Worm (Caenorhabditis elegans) whole organism, L4 larva: Measurements from ENCODE around the gene eef-1A.2.

Source experiments
- F44E2.7 ChIP-seq: fragments of 200-800 bp; sonication (Bioruptor generic); IDR thresholded peaks from 2 replicates; pipeline ENCODE4 v2.1.2; 2022; ENCODE audit warnings: missing genetic modification characterization, missing compliant biosample characterization
- Y5F2A.4 ChIP-seq: fragments of 200-800 bp; sonication (Bioruptor generic); optimal IDR thresholded peaks from 2 replicates; lab custom pipeline; 2018; ENCODE audit warnings: mild to moderate bottlenecking, missing genetic modification characterization, missing compliant biosample characterization
- Y75B8A.6 ChIP-seq: fragments of 200-800 bp; sonication (Bioruptor generic); IDR thresholded peaks from 2 replicates; pipeline ENCODE4 v1.3.6; 2022; ENCODE audit warnings: missing genetic modification reagents, missing genetic modification characterization, missing compliant biosample characterization
- ZK337.2 ChIP-seq: fragments of 200-800 bp; sonication (Bioruptor generic); IDR thresholded peaks from 2 replicates; pipeline ENCODE4 v1.3.6; 2022; ENCODE audit warnings: missing genetic modification reagents, missing genetic modification characterization, missing compliant biosample characterization
- ZK546.5 ChIP-seq, 2 experiments: sonication (generic microtip); optimal IDR thresholded peaks; 2 replicates each; lab custom pipeline; 2017; ENCODE audit warnings: missing biosample characterization in 2 of 2, missing genetic modification characterization in 2 of 2
- aha-1 ChIP-seq: fragments of 150-350 bp; peaks from one replicate; lab custom pipeline; 2014; ENCODE audit warnings: missing biosample characterization, missing genetic modification characterization
- aly-2 ChIP-seq: sonication (generic microtip); optimal IDR thresholded peaks from 2 replicates; lab custom pipeline; 2018; ENCODE audit warnings: missing biosample characterization, missing genetic modification characterization
- attf-4 ChIP-seq: sonication (generic microtip); optimal IDR thresholded peaks from 3 replicates; lab custom pipeline; 2017; ENCODE audit warnings: missing biosample characterization, missing genetic modification characterization
- ceh-28 ChIP-seq: fragments of 150-350 bp; optimal IDR thresholded peaks from 2 replicates; lab custom pipeline; 2014; ENCODE audit warnings: missing biosample characterization, missing genetic modification reagents, missing genetic modification characterization
- ceh-32 ChIP-seq: sonication (generic microtip); optimal IDR thresholded peaks from 2 replicates; lab custom pipeline; 2016; ENCODE audit warnings: mild to moderate bottlenecking, missing genetic modification characterization, missing compliant biosample characterization; ENCODE audit not compliant: poor library complexity
- ceh-82 ChIP-seq: sonication (generic microtip); optimal IDR thresholded peaks from 2 replicates; lab custom pipeline; 2017; ENCODE audit warnings: missing biosample characterization, missing genetic modification characterization
- ces-1 ChIP-seq: fragments of 150-350 bp; sonication (generic microtip); optimal IDR thresholded peaks from 4 replicates; lab custom pipeline; 2014; ENCODE audit warnings: missing biosample characterization, missing genetic modification reagents, missing genetic modification characterization
- daf-12 ChIP-seq: fragments of 150-350 bp; optimal IDR thresholded peaks from 2 replicates; lab custom pipeline; 2014; ENCODE audit warnings: missing biosample characterization, missing genetic modification reagents, missing genetic modification characterization
- daf-16 ChIP-seq, 3 experiments: sonication (generic microtip); optimal IDR thresholded peaks; 2 replicates each; lab custom pipeline; 2016 to 2017; ENCODE audit warnings: missing genetic modification characterization in 3 of 3, missing genetic modification reagents in 3 of 3, mild to moderate bottlenecking in 2 of 3, missing compliant biosample characterization in 2 of 3, missing biosample characterization in 1 of 3, moderate library complexity in 1 of 3
- dmd-9 ChIP-seq: fragments of 200-800 bp; sonication (Bioruptor generic); IDR thresholded peaks from 2 replicates; pipeline ENCODE4 v1.3.6; 2022; ENCODE audit warnings: missing genetic modification reagents, missing genetic modification characterization, missing compliant biosample characterization
- duxl-1 ChIP-seq: sonication (generic microtip); optimal IDR thresholded peaks from 2 replicates; lab custom pipeline; 2016; ENCODE audit warnings: mild to moderate bottlenecking, missing genetic modification characterization, moderate library complexity, missing compliant biosample characterization; ENCODE audit not compliant: poor library complexity
- egl-27 ChIP-seq: sonication (generic microtip); optimal IDR thresholded peaks from 3 replicates; lab custom pipeline; 2017; ENCODE audit warnings: missing biosample characterization, missing genetic modification reagents, missing genetic modification characterization
- hif-1 ChIP-seq, 2 experiments: sonication (generic microtip); optimal IDR thresholded peaks; 2 replicates each; lab custom pipeline; 2016 to 2017; ENCODE audit warnings: missing compliant biosample characterization in 2 of 2, missing genetic modification characterization in 2 of 2, missing genetic modification reagents in 2 of 2, missing genotype in 2 of 2, mild to moderate bottlenecking in 1 of 2
- hlh-11 ChIP-seq: fragments of 200-800 bp; sonication (Bioruptor generic); optimal IDR thresholded peaks from 2 replicates; lab custom pipeline; 2018; ENCODE audit warnings: mild to moderate bottlenecking, missing genetic modification characterization, missing compliant biosample characterization
- hmg-1.1 ChIP-seq: fragments of 200-800 bp; sonication (Bioruptor generic); IDR thresholded peaks from 2 replicates; pipeline ENCODE4 v1.3.6; 2022; ENCODE audit warnings: missing genetic modification reagents, missing genetic modification characterization, missing compliant biosample characterization
- jun-1 ChIP-seq: fragments of 150-350 bp; optimal IDR thresholded peaks from 2 replicates; lab custom pipeline; 2014; ENCODE audit warnings: missing biosample characterization, missing genetic modification reagents, missing genetic modification characterization
- lin-1 ChIP-seq: fragments of 200-800 bp; sonication (Bioruptor generic); IDR thresholded peaks from 2 replicates; pipeline ENCODE4 v1.3.6; 2022; ENCODE audit warnings: missing genetic modification reagents, missing genetic modification characterization, missing compliant biosample characterization
- lin-13 ChIP-seq: fragments of 150-350 bp; optimal IDR thresholded peaks from 2 replicates; lab custom pipeline; 2014; ENCODE audit warnings: missing biosample characterization, missing genetic modification reagents, missing genetic modification characterization
- lin-15B ChIP-seq: fragments of 150-350 bp; sonication (generic microtip); optimal IDR thresholded peaks from 3 replicates; lab custom pipeline; 2014; ENCODE audit warnings: missing biosample characterization, missing genetic modification characterization
- lin-29 ChIP-seq: fragments of 200-800 bp; sonication (Bioruptor generic); IDR thresholded peaks from 2 replicates; pipeline ENCODE4 v1.3.6; 2022; ENCODE audit warnings: missing genetic modification reagents, missing genetic modification characterization, missing compliant biosample characterization
- lin-38 ChIP-seq: fragments of 200-800 bp; sonication (Bioruptor generic); IDR thresholded peaks from 2 replicates; pipeline ENCODE4 v1.3.6; 2022; ENCODE audit warnings: missing genetic modification reagents, missing genetic modification characterization, missing compliant biosample characterization
- lir-3 ChIP-seq: sonication (generic microtip); optimal IDR thresholded peaks from 2 replicates; lab custom pipeline; 2016; ENCODE audit warnings: mild to moderate bottlenecking, missing genetic modification characterization, missing compliant biosample characterization
- lsy-2 ChIP-seq, 2 experiments: fragments of 150-350 bp in 1 of 2; sonication (generic microtip) in 1 of 2; optimal IDR thresholded peaks; 2 replicates each; lab custom pipeline; 2014 to 2017; ENCODE audit warnings: missing biosample characterization in 2 of 2, missing genetic modification characterization in 2 of 2
- madf-9 ChIP-seq: fragments of 200-800 bp; sonication (Bioruptor generic); conservative IDR thresholded peaks from 2 replicates; pipeline ENCODE4 v1.3.6; 2022; ENCODE audit warnings: missing genetic modification reagents, missing genetic modification characterization, missing compliant biosample characterization
- mdl-1 ChIP-seq, 2 experiments: fragments of 150-350 bp in 1 of 2; sonication (generic microtip) in 1 of 2; optimal IDR thresholded peaks; 2 replicates each; lab custom pipeline; 2014 to 2017; ENCODE audit warnings: missing biosample characterization in 2 of 2, missing genetic modification characterization in 2 of 2
- mdt-29 ChIP-seq: fragments of 200-800 bp; sonication (Bioruptor generic); IDR thresholded peaks from 2 replicates; pipeline ENCODE4 v1.3.6; 2022; ENCODE audit warnings: missing genetic modification reagents, missing genetic modification characterization, missing compliant biosample characterization
- mes-2 ChIP-seq: sonication (generic microtip); optimal IDR thresholded peaks from 2 replicates; lab custom pipeline; 2016; ENCODE audit warnings: missing genotype, mild to moderate bottlenecking, missing genetic modification characterization, missing compliant biosample characterization; ENCODE audit not compliant: poor library complexity, severe bottlenecking
- mxl-3 ChIP-seq: fragments of 200-800 bp; sonication (Bioruptor generic); optimal IDR thresholded peaks from 2 replicates; lab custom pipeline; 2018; ENCODE audit warnings: mild to moderate bottlenecking, missing genetic modification characterization, missing compliant biosample characterization
- nhr-11 ChIP-seq: fragments of 150-350 bp; optimal IDR thresholded peaks from 2 replicates; lab custom pipeline; 2014; ENCODE audit warnings: missing biosample characterization, missing genetic modification characterization
- nhr-25 ChIP-seq: sonication (generic microtip); optimal IDR thresholded peaks from 2 replicates; lab custom pipeline; 2017; ENCODE audit warnings: missing genetic modification characterization, mild to moderate bottlenecking, missing compliant biosample characterization, antibody characterized with exemption, moderate library complexity, borderline replicate concordance; ENCODE audit not compliant: insufficient read depth
- nhr-42 ChIP-seq: fragments of 200-800 bp; sonication (Bioruptor generic); IDR thresholded peaks from 2 replicates; pipeline ENCODE4 v1.3.6; 2022; ENCODE audit warnings: missing genetic modification characterization, missing compliant biosample characterization
- nhr-6 ChIP-seq: fragments of 150-350 bp; optimal IDR thresholded peaks from 2 replicates; lab custom pipeline; 2014; ENCODE audit warnings: missing biosample characterization, missing genetic modification characterization
- nhr-76 ChIP-seq: fragments of 150-350 bp; optimal IDR thresholded peaks from 2 replicates; lab custom pipeline; 2014; ENCODE audit warnings: missing biosample characterization, missing genetic modification characterization
- php-3 ChIP-seq: fragments of 200-800 bp; sonication (Bioruptor generic); IDR thresholded peaks from 2 replicates; pipeline ENCODE4 v1.3.6; 2022; ENCODE audit warnings: missing genetic modification reagents, missing genetic modification characterization, missing compliant biosample characterization
- pqm-1 ChIP-seq: sonication (generic microtip); optimal IDR thresholded peaks from 2 replicates; lab custom pipeline; 2017; ENCODE audit warnings: missing biosample characterization, missing genetic modification characterization
- saeg-2 ChIP-seq: fragments of 200-800 bp; sonication (Bioruptor generic); IDR thresholded peaks from 2 replicates; pipeline ENCODE4 v1.3.6; 2022; ENCODE audit warnings: missing genetic modification reagents, missing genetic modification characterization, missing compliant biosample characterization
- sdz-12 ChIP-seq: fragments of 200-800 bp; sonication (Bioruptor generic); optimal IDR thresholded peaks from 2 replicates; lab custom pipeline; 2018; ENCODE audit warnings: mild to moderate bottlenecking, missing genetic modification characterization, missing compliant biosample characterization
- skn-1 ChIP-seq: fragments of 150-350 bp; optimal IDR thresholded peaks from 2 replicates; lab custom pipeline; 2014; ENCODE audit warnings: missing biosample characterization, missing genetic modification characterization
- snpc-1.2 ChIP-seq: fragments of 200-800 bp; sonication (Bioruptor generic); IDR thresholded peaks from 2 replicates; pipeline ENCODE4 v1.3.6; 2022; ENCODE audit warnings: missing genetic modification reagents, missing genetic modification characterization, missing compliant biosample characterization
- snpc-4 ChIP-seq: fragments of 150-350 bp; optimal IDR thresholded peaks from 2 replicates; lab custom pipeline; 2014; ENCODE audit warnings: missing biosample characterization, missing genetic modification characterization
- spr-1 ChIP-seq: sonication (generic microtip); optimal IDR thresholded peaks from 2 replicates; lab custom pipeline; 2016; ENCODE audit warnings: mild to moderate bottlenecking, missing genetic modification characterization, missing compliant biosample characterization
- unc-39 ChIP-seq: sonication (generic microtip); optimal IDR thresholded peaks from 2 replicates; lab custom pipeline; 2017; ENCODE audit warnings: missing biosample characterization, missing genetic modification characterization
- unc-62 ChIP-seq, 3 experiments: fragments of 150-350 bp in 1 of 3; sonication (generic microtip); optimal IDR thresholded peaks in 2 of 3; peaks in 1 of 3; 1 replicate in 1 of 3; 2 replicates in 2 of 3; lab custom pipeline; 2014 to 2017; ENCODE audit warnings: missing biosample characterization in 3 of 3, missing genetic modification characterization in 3 of 3, missing genetic modification reagents in 3 of 3, missing genotype in 1 of 3
- zip-11 ChIP-seq: fragments of 200-800 bp; sonication (Bioruptor generic); IDR thresholded peaks from 2 replicates; pipeline ENCODE4 v1.3.6; 2022; ENCODE audit warnings: missing genetic modification characterization, missing compliant biosample characterization
- zip-2 ChIP-seq: fragments of 150-350 bp; optimal IDR thresholded peaks from 2 replicates; lab custom pipeline; 2014; ENCODE audit warnings: missing biosample characterization, missing genetic modification characterization
- ztf-7 ChIP-seq: fragments of 150-350 bp; optimal IDR thresholded peaks from 2 replicates; lab custom pipeline; 2014; ENCODE audit warnings: missing biosample characterization, missing genetic modification characterization

Gene eef-1A.2

DNA sequence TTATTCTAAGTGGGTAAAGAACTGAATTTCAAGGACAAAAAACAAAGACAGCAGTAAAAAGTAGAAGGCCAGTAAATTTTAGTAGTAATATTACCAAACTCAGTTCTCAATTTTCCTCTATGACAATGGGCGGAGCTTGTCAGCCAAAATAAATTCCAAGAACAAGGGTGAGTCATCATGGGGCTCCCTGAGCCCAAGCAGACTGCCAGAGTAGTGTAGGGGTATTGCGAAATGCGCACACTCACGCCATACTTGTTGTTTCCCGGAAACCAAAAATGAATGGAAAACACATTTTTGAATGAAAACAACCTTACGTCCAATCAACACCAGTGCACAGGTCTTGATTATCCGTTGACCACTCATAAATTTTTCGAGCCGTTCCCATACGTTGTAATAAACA lies 31.7 kb upstream of the eef-1A.2 start (continued):
- TF ChIP-seq nhr-76 (no peak), lsy-2 (tag; optimal IDR thresholded peaks at IDR 0.05; lab: Kevin White, UChicago) (peak in 1 of 2 experiments; percentile 60), zip-2 (tag; lab: Kevin White, UChicago) (no peak), spr-1 (tag; lab: Kevin White, UChicago) (no peak), pqm-1 (tag; lab: Kevin White, UChicago) (no peak), aly-2 (no peak), ceh-82 (tag; lab: Kevin White, UChicago) (no peak), ceh-32 (no peak), snpc-1.2 (GFP tag; lab: Robert Waterston, UW) (no peak), egl-27 (tag; lab: Kevin White, UChicago) (no peak), lin-13 (GFP tag; lab: Kevin White, UChicago) (no peak), php-3 (no peak), ces-1 (GFP tag; lab: Kevin White, UChicago) (no peak), mdt-29 (no peak), saeg-2 (GFP tag; lab: Robert Waterston, UW) (no peak), zip-11 (GFP tag; lab: Robert Waterston, UW) (no peak), ZK546.5 (tag; optimal IDR thresholded peaks at IDR 0.05; lab: Kevin White, UChicago) (no peak), lin-29 (no peak), aha-1 (tag; lab: Kevin White, UChicago) (peak; percentile 51), hmg-1.1 (GFP tag; lab: Robert Waterston, UW) (peak; percentile 41; the same call in 1 of the 2 replicates), mxl-3 (GFP tag; lab: Kevin White, UChicago) (peak; percentile 39), sdz-12 (no peak), snpc-4 (tag; lab: Kevin White, UChicago) (no peak), nhr-11 (tag; lab: Kevin White, UChicago) (peak; percentile 76), daf-12 (no peak), nhr-6 (tag; lab: Kevin White, UChicago) (no peak), ceh-28 (tag; lab: Kevin White, UChicago) (no peak), Y5F2A.4 (no peak), nhr-42 (no peak), dmd-9 (GFP tag; lab: Robert Waterston, UW) (no peak), ZK337.2 (GFP tag; lab: Robert Waterston, UW) (no peak), unc-39 (no peak), mdl-1 (tag; optimal IDR thresholded peaks at IDR 0.05; lab: Kevin White, UChicago) (peak in 1 of 2 experiments; percentile 55), hif-1 (tag; optimal IDR thresholded peaks at IDR 0.05; lab: Kevin White, UChicago) (no peak), duxl-1 (no peak), nhr-25 (no peak), lir-3 (no peak), skn-1 (tag; lab: Kevin White, UChicago) (no peak), F44E2.7 (no peak), ztf-7 (tag; lab: Kevin White, UChicago) (no peak), mes-2 (tag; lab: Kevin White, UChicago) (no peak), lin-15B (tag; lab: Kevin White, UChicago) (no peak), jun-1 (tag; lab: Kevin White, UChicago) (no peak), unc-62 (GFP tag; optimal IDR thresholded peaks at IDR 0.05 in 1 of 2; lab: Kevin White, UChicago) (peak in 1 of 2 experiments; percentile 96), unc-62 (tag; optimal IDR thresholded peaks at IDR 0.05; lab: Kevin White, UChicago) (no peak), lin-38 (GFP tag; lab: Robert Waterston, UW) (no peak), madf-9 (GFP tag; lab: Robert Waterston, UW) (no peak), attf-4 (tag; lab: Kevin White, UChicago) (no peak), lin-1 (GFP tag; lab: Robert Waterston, UW) (no peak), hlh-11 (tag; lab: Kevin White, UChicago) (peak; percentile 33), daf-16 (GFP tag; optimal IDR thresholded peaks at IDR 0.05; lab: Kevin White, UChicago) (no peak), daf-16 (tag; optimal IDR thresholded peaks at IDR 0.05; lab: Kevin White, UChicago) (peak; percentile 79), Y75B8A.6 (GFP tag; lab: Robert Waterston, UW) (no peak)
